Worm (Caenorhabditis elegans): Measurements from ENCODE around the gene irld-33.
"Not testable (repeated sequence)": the region's sequence is repeated elsewhere in the genome, so short reads cannot be mapped to it uniquely, and the experiment has no call there.

Gene irld-33

DNA sequence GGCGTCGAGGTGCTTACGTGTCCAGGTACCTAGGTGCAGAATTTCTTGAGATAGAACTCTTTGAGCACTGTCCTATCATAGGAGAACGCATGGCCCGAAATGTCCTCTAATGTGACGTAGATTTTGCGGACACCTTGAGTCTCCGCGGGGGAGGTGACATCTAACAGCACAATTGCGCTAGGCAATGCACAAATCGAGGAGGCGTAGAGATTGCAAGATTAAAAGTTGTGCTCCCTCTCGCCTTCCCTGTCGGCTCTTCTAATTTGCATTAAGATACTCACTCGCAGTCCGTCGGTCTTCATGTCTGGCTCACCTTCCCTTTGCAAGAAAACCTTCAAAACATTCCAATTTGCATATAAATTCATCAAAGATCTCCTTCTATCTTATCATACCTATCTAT is 20.8 kb downstream of the irld-33 start, which contains the start of gene F36H5.18:
TSS of gene F36H5.18 (plus strand) at position 301 of the 400 bp plus-strand sequence.
- TF ChIP-seq mes-2 (tag; optimal IDR thresholded peaks at IDR 0.05; ENCODE audit: poor library complexity, severe bottlenecking) (no peak), daf-8 (GFP tag; IDR thresholded peaks at IDR 0.05) (no peak), hlh-30 (tag; optimal IDR thresholded peaks at IDR 0.05; ENCODE audit: insufficient read depth) (no peak), gei-8 (GFP tag; optimal IDR thresholded peaks at IDR 0.05) (no peak), Y5F2A.4 (GFP tag; optimal IDR thresholded peaks at IDR 0.05) (no peak), unc-39 (tag; optimal IDR thresholded peaks at IDR 0.05) (no peak), snpc-1.2 (GFP tag; IDR thresholded peaks at IDR 0.05) (no peak), mxl-2 (GFP tag; conservative IDR thresholded peaks at IDR 0.05) (no peak), saeg-2 (GFP tag; IDR thresholded peaks at IDR 0.05) (no peak), arid-1 (GFP tag; conservative IDR thresholded peaks at IDR 0.05) (no peak), zip-11 (GFP tag; IDR thresholded peaks at IDR 0.05) (no peak), Y48G9A.11 (GFP tag; IDR thresholded peaks at IDR 0.05) (no peak), nhr-76 (tag; optimal IDR thresholded peaks at IDR 0.05) (no peak), D1046.2 (GFP tag; IDR thresholded peaks at IDR 0.05) (no peak), hif-1 (tag; optimal IDR thresholded peaks at IDR 0.05) (no peak), ama-1 (optimal IDR thresholded peaks at IDR 0.05) (no peak), F26F4.8 (GFP tag; conservative IDR thresholded peaks at IDR 0.05) (no peak), fos-1 (tag; optimal IDR thresholded peaks at IDR 0.05) (no peak), ceh-32 (tag; optimal IDR thresholded peaks at IDR 0.05; ENCODE audit: poor library complexity) (no peak), T20F7.1 (GFP tag; optimal IDR thresholded peaks at IDR 0.05) (no peak)

DNA sequence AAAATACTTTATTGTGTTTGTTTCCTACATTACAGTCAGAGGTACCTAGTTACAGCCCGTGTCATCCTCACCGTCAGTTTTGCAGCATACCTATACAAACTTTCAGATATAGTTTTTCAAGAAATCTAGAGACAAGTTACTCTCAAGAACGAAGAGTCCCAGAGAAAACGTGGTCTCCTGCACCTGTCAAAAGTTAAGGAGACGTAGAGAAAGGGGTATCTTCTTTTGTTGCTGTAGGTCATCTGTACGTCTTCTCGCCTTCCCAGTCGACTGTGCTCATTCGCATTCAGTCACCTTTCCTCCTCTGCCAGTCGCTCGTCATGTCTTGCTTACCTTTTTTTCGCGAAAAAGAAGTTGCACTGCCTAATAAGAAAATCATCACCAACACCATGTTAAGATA is 22.7 kb downstream of the irld-33 start, which contains the start of gene F36H5.4:
TSS of gene F36H5.4 (plus strand) at position 301 of the 400 bp plus-strand sequence.
- TF ChIP-seq ztf-11 (tag; optimal IDR thresholded peaks at IDR 0.05) = no peak

- no peak for TF ChIP-seq nhr-6 (tag; optimal IDR thresholded peaks at IDR 0.05)
- TF ChIP-seq aha-1 (tag) = peak; percentile 55
These were observed 24.2 kb downstream of the irld-33 start, which contains the start of gene math-28 for ce11 chrII:1763072-1763471. Gene math-28, plus strand, starts transcription at chrII:1763372.

DNA sequence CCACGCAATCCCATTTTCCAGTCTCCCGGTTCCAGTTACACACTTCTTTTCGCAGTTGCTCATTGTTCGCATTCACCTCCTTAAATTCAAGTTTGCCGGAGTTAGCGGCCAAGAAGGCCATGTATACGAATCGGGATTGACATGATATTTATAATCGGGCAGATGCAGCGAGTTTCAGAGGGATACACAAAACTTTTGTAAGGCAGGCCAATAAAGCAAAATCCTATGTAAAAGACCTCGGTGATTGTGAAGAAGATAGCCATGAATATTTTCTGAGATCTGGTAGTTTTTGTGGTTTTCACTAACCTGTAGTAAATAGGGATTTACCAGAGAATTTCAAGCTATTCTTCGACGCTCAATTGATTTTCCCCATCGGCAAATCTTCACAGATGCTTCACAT is 27.9 kb downstream of the irld-33 start:
- TF ChIP-seq unc-62 (GFP tag; optimal IDR thresholded peaks at IDR 0.05 in 1 of 2) (peak in 1 of 2 experiments; percentile 93), unc-62 (tag; optimal IDR thresholded peaks at IDR 0.05) (no peak), mxl-3 (GFP tag; optimal IDR thresholded peaks at IDR 0.05) (no peak)

DNA sequence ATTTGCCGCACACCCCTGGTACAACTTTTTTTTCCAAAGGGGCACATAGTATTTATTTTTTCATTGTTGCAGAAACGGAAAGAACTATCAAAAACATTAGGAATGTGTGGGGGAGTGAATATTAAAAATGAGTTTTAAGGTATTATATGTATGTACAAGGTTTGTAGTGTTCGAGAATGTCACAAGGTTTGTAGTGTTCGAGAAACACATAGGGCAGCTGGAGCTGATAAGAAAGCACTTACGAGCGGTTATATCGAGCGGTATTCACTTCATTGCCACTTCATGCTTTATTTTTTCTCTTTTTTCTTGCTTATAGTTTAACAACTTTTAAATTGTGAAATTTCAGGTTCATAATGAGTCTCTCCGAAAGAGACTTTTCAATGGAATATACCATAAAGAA is 28.6 kb downstream of the irld-33 start:
- TF ChIP-seq hlh-11 (tag; optimal IDR thresholded peaks at IDR 0.05) = peak; percentile 58
- TF ChIP-seq daf-16 (GFP tag; optimal IDR thresholded peaks at IDR 0.05) = not testable (repeated sequence)
- TF ChIP-seq daf-16 (tag; optimal IDR thresholded peaks at IDR 0.05) = peak; percentile 57
- TF ChIP-seq dmd-6 (GFP tag; IDR thresholded peaks at IDR 0.05) = 0 out of 2 replicates have a peak, but pooled peaks have one; percentile 19
- peak; percentile 66 for TF ChIP-seq pqm-1 (tag; optimal IDR thresholded peaks at IDR 0.05)
- TF ChIP-seq nhr-28 (tag; optimal IDR thresholded peaks at IDR 0.05) = peak; percentile 95
- peak; percentile 15 for TF ChIP-seq aha-1 (tag)
- TF ChIP-seq php-3 (GFP tag; IDR thresholded peaks at IDR 0.05) = peak; percentile 37; the same call in 1 of the 2 replicates

DNA sequence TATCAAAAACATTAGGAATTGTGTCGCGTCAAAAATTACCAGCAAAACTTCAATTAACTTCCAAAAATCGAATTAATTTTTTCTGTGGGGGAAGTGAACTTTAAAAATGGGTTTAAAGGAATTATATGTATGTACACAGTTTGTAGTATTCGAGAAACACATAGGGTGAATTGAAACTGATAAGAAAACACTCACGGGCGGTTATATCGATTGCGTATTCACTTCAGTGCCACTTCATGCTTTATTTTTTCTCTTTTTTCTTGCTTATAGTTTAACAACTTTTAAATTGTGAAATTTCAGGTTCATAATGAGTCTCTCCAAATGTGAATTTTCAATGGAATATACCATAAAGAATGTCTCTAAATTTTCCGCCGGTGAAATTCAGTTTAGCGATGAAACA is 32.5 kb downstream of the irld-33 start, which contains the start of gene math-26:
TSS of gene math-26 (plus strand) at position 301 of the 400 bp plus-strand sequence.
- not testable (repeated sequence) for TF ChIP-seq gei-8, spr-3, T20F7.1 (GFP tag; optimal IDR thresholded peaks at IDR 0.05)

Data from whole organism, L4 larva.